Fruit fly (Drosophila melanogaster): ENCODE data around the gene Sfp24Bd.

Gene Sfp24Bd

DNA sequence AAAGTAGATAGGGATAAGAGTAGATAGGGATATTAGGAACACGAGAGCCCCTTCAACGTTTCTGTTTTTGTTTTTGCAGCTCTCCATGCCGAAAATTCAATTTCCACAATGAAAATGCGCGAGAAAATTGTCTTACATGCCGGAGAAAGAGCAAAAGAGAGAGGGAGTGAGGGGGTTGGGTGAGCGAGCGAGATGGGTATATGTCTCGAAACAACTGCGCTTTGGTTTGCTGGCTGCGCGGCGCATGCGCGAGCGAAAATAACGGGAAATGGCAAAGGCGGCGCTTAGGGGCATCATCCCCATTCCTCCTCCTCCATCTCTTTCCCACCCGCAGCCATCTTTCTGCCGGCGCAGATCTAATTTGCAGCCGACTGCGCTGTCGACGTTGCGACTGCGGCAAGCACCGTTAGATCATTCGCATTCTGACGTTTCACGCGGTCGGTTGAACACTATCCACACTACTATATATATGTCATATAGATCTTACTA is 6.6 kb downstream of the Sfp24Bd start, which contains the start of gene Drgx (continued):
- TF ChIP-seq CG33557 (GFP tag; optimal IDR thresholded peaks at IDR 0.05) (no peak), Aef1 (GFP tag; IDR thresholded peaks at IDR 0.05) (no peak), CG7372 (GFP tag; IDR thresholded peaks at IDR 0.05) (no peak), NFAT (GFP tag; IDR thresholded peaks at IDR 0.05) (no peak), Kr (GFP tag; optimal IDR thresholded peaks at IDR 0.05) (no peak), Dll (GFP tag; IDR thresholded peaks at IDR 0.05; ENCODE audit: partially characterized antibody) (0 out of 4 replicates have a peak, but pooled peaks have one; percentile 20), ssp (GFP tag; IDR thresholded peaks at IDR 0.05) (no peak), seq (GFP tag; IDR thresholded peaks at IDR 0.05) (peak; percentile 82), Dp (GFP tag; optimal IDR thresholded peaks at IDR 0.05) (no peak), CG10431 (GFP tag; optimal IDR thresholded peaks at IDR 0.05) (no peak), stc (GFP tag; IDR thresholded peaks at IDR 0.05) (no peak), Camta (GFP tag; optimal IDR thresholded peaks at IDR 0.05) (no peak), CG7556 (GFP tag; optimal IDR thresholded peaks at IDR 0.05) (no peak), vvl (GFP tag; IDR thresholded peaks at IDR 0.05) (no peak), CG9437 (GFP tag; optimal IDR thresholded peaks at IDR 0.05) (no peak), Bgb (GFP tag; IDR thresholded peaks at IDR 0.05; ENCODE audit: partially characterized antibody) (peak; percentile 13; the same call in 1 of the 2 replicates), dmrt99B (tag; optimal IDR thresholded peaks at IDR 0.05) (no peak), CrebB (tag; optimal IDR thresholded peaks at IDR 0.05) (no peak), Hsf (GFP tag; optimal IDR thresholded peaks at IDR 0.05) (no peak), CG17359 (tag; optimal IDR thresholded peaks at IDR 0.05) (no peak), CG3838 (GFP tag; optimal IDR thresholded peaks at IDR 0.05) (no peak), gsb (GFP tag; IDR thresholded peaks at IDR 0.05) (no peak), sug (tag; optimal IDR thresholded peaks at IDR 0.05) (no peak), BtbVII (GFP tag; optimal IDR thresholded peaks at IDR 0.05) (no peak), nmo (GFP tag; optimal IDR thresholded peaks at IDR 0.05) (peak; percentile 9), CG17328 (GFP tag; IDR thresholded peaks at IDR 0.05) (no peak), CG9876 (GFP tag; optimal IDR thresholded peaks at IDR 0.05) (no peak), CG1529 (GFP tag; optimal IDR thresholded peaks at IDR 0.05) (no peak), cg (GFP tag; optimal IDR thresholded peaks at IDR 0.05) (peak; percentile 11), YL-1 (GFP tag; optimal IDR thresholded peaks at IDR 0.05) (no peak), chm (GFP tag; IDR thresholded peaks at IDR 0.05) (0 out of 2 replicates have a peak, but pooled peaks have one; percentile 37), CG12071 (GFP tag; optimal IDR thresholded peaks at IDR 0.05) (no peak), lbe (GFP tag; optimal IDR thresholded peaks at IDR 0.05) (no peak), zfh2 (GFP tag; optimal IDR thresholded peaks at IDR 0.05) (no peak), Fer3 (tag; optimal IDR thresholded peaks at IDR 0.05) (no peak), Oli (tag; optimal IDR thresholded peaks at IDR 0.05) (no peak), CG2202 (tag; optimal IDR thresholded peaks at IDR 0.05) (no peak), Blimp-1 (GFP tag; optimal IDR thresholded peaks at IDR 0.05) (no peak), CG9817 (tag; optimal IDR thresholded peaks at IDR 0.05) (no peak), klu (GFP tag; IDR thresholded peaks at IDR 0.05) (no peak), Dref (GFP tag; IDR thresholded peaks at IDR 0.05) (no peak), mirr (GFP tag; optimal IDR thresholded peaks at IDR 0.05) (no peak), trh (GFP tag; optimal IDR thresholded peaks at IDR 0.05) (no peak), CG13296 (GFP tag; optimal IDR thresholded peaks at IDR 0.05) (no peak), ERR (GFP tag; optimal IDR thresholded peaks at IDR 0.05) (no peak), CG34422 (GFP tag; IDR thresholded peaks at IDR 0.05) (no peak), Chrac-16 (GFP tag; optimal IDR thresholded peaks at IDR 0.05) (no peak), fd3F (GFP tag; optimal IDR thresholded peaks at IDR 0.05) (no peak), unc-4 (GFP tag; IDR thresholded peaks at IDR 0.05; ENCODE audit: partially characterized antibody) (0 out of 2 replicates have a peak, but pooled peaks have one; percentile 14), Atf6 (GFP tag; IDR thresholded peaks at IDR 0.05) (no peak), MTF-1 (GFP tag; optimal IDR thresholded peaks at IDR 0.05; ENCODE audit: borderline replicate concordance) (no peak)
